Worm (Caenorhabditis elegans): ENCODE measurements around the gene rheb-1.

- TF ChIP-seq egl-44 (GFP tag; IDR thresholded peaks at IDR 0.05) (no peak), ama-1 (optimal IDR thresholded peaks at IDR 0.05) (no peak), ama-1 (GFP tag; optimal IDR thresholded peaks at IDR 0.05) (no peak), unc-62 (GFP tag; optimal IDR thresholded peaks at IDR 0.05) (no peak), attf-3 (GFP tag; conservative IDR thresholded peaks at IDR 0.05) (no peak), bed-1 (GFP tag; IDR thresholded peaks at IDR 0.05) (no peak), lir-1 (GFP tag; conservative IDR thresholded peaks at IDR 0.05) (no peak), ceh-91 (GFP tag; IDR thresholded peaks at IDR 0.05) (no peak), F10E7.11 (tag; optimal IDR thresholded peaks at IDR 0.05) (no peak), dpl-1 (GFP tag; optimal IDR thresholded peaks at IDR 0.05) (no peak), lin-54 (GFP tag; optimal IDR thresholded peaks at IDR 0.05) (no peak), ccch-3 (GFP tag; optimal IDR thresholded peaks at IDR 0.05) (no peak)
These were observed 18.7 kb upstream of the rheb-1 start for ce11 chrIII:9474501-9474900.
